Fruit fly (Drosophila melanogaster) S2 (cell line): ENCODE results near the gene CG5071.

Experiments used
- CG8478 ChIP-seq: fragments of >200 bp; optimal IDR thresholded peaks from 2 replicates; lab custom pipeline; 2018
- CTCF ChIP-seq, 2 experiments: fragments of >200 bp; optimal IDR thresholded peaks; 2 replicates each; lab custom pipeline; 2018

- TF ChIP-seq CG8478 (lab: Kevin White, UChicago) (no peak), CTCF (optimal IDR thresholded peaks at IDR 0.05; lab: Kevin White, UChicago) (no peak)
These were observed 43.4 kb downstream of the CG5071 start, which contains the start of gene RASSF8 for dm6 chr3R:25661531-25662193.
